Fruit fly (Drosophila melanogaster): ENCODE results near the gene mtgo.

Gene mtgo

dm6 chr2L:16643445-16643844, 98.6 kb downstream of the mtgo start:
- TF ChIP-seq h (optimal IDR thresholded peaks at IDR 0.05) (no peak), psq (optimal IDR thresholded peaks at IDR 0.05) (no peak), Myc (optimal IDR thresholded peaks at IDR 0.05) (no peak), ttk (optimal IDR thresholded peaks at IDR 0.05) (no peak), insv (optimal IDR thresholded peaks at IDR 0.05) (no peak), Sin3A (optimal IDR thresholded peaks at IDR 0.05) (no peak)

dm6 chr2L:16643961-16644360, 99.1 kb downstream of the mtgo start:
- no peak for TF ChIP-seq psq (optimal IDR thresholded peaks at IDR 0.05)
- TF ChIP-seq h (optimal IDR thresholded peaks at IDR 0.05): no peak
- TF ChIP-seq ttk (optimal IDR thresholded peaks at IDR 0.05): no peak
- no peak for TF ChIP-seq Myc (optimal IDR thresholded peaks at IDR 0.05)
- no peak for TF ChIP-seq insv (optimal IDR thresholded peaks at IDR 0.05)
- no peak for TF ChIP-seq Sin3A (optimal IDR thresholded peaks at IDR 0.05)

dm6 chr2L:16645479-16646302, 100.9 kb downstream of the mtgo start:
- TF ChIP-seq psq (optimal IDR thresholded peaks at IDR 0.05) (no peak), h (optimal IDR thresholded peaks at IDR 0.05) (no peak), ttk (optimal IDR thresholded peaks at IDR 0.05) (no peak), insv (optimal IDR thresholded peaks at IDR 0.05) (no peak), Sin3A (optimal IDR thresholded peaks at IDR 0.05) (no peak), Myc (optimal IDR thresholded peaks at IDR 0.05) (no peak)

DNA sequence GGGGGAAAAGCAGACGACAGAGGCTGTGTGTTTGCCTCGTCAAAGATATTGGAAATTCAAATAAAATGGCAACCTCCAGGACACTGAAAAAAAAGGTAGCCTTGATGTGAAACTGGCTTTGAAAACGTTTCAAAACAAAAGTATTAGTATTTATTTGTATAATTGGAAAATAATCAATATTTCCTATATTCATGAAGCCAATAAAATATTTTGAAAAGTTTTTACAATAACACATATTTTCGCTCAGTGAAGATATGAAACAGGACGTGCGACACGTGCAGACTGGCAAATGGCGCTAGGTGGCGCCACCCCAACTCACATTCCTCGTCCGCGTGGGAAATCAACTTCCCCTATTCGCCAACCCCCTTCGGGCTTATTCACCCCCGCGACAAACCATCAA, 103.0 kb downstream of the mtgo start:
- TF ChIP-seq Sin3A (optimal IDR thresholded peaks at IDR 0.05) (no peak), h (optimal IDR thresholded peaks at IDR 0.05) (no peak), insv (optimal IDR thresholded peaks at IDR 0.05) (no peak), Myc (optimal IDR thresholded peaks at IDR 0.05) (no peak), ttk (optimal IDR thresholded peaks at IDR 0.05) (no peak), psq (optimal IDR thresholded peaks at IDR 0.05) (no peak)

DNA sequence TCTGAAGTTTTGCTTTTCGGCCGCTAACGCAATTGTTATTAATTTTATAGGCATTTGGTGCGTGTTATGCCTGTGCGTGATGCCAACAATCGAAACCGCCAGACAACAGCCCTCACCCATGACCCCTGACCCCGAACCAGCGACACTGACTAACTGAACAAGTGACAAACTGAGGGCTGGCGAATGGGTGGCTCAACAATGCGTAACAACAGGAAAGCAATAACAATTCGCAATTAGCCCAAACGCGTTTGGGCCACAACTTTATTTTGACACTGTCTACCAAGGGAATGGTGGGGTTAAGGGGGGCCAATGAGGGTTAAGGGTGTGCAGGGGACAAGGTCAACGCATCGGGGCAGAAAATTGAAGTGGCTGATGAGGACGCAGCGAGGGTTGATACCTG, 104.1 kb downstream of the mtgo start:
- no peak for TF ChIP-seq Sin3A (optimal IDR thresholded peaks at IDR 0.05)
- no peak for TF ChIP-seq Myc (optimal IDR thresholded peaks at IDR 0.05)
- TF ChIP-seq h (optimal IDR thresholded peaks at IDR 0.05): no peak
- TF ChIP-seq psq (optimal IDR thresholded peaks at IDR 0.05): no peak
- TF ChIP-seq insv (optimal IDR thresholded peaks at IDR 0.05): no peak
- TF ChIP-seq ttk (optimal IDR thresholded peaks at IDR 0.05): no peak

DNA sequence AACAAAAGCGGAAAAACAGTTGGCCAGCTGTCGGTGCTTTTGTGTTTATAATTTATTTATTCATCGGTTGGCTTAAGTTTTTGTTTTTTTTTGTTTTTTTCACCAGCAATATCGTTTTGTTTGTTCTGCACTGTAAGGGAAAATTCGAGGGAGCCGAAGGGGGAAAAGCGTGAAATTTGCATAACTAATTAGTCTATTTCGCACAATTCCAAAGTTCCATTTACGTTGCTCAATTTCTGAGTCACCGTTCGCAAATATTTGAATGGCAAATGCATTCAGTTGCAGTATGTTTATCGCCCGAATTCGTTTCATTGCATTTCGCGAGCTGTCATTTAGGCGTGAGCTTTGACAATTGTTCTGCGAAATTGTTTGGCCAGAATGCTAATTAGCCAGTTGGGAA, 108.7 kb downstream of the mtgo start:
- no peak for TF ChIP-seq psq (optimal IDR thresholded peaks at IDR 0.05)
- no peak for TF ChIP-seq ttk (optimal IDR thresholded peaks at IDR 0.05)
- no peak for TF ChIP-seq Sin3A (optimal IDR thresholded peaks at IDR 0.05)
- no peak for TF ChIP-seq Myc (optimal IDR thresholded peaks at IDR 0.05)
- TF ChIP-seq h (optimal IDR thresholded peaks at IDR 0.05): no peak
- TF ChIP-seq insv (optimal IDR thresholded peaks at IDR 0.05): no peak

DNA sequence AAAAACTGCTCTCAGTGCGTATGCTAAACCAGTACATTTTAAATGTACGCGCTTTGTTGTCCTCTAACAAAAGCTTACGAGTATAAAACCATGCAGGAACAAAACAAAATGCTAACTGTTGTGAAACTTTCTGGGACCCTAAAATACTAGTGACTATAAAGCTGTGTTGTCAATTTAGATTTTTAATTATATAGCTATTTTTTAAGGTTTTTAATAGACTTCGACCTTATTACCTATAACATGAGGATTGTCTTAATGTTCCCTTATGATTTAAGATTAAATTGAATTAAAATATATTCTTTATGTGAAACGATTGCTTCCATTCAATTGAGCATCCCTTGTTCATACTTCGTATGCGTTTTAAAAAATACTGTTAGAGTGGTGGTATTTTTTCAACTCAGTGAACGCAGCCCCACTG, 111.9 kb downstream of the mtgo start:
- TF ChIP-seq Myc (optimal IDR thresholded peaks at IDR 0.05) (no peak), ttk (optimal IDR thresholded peaks at IDR 0.05) (no peak), psq (optimal IDR thresholded peaks at IDR 0.05) (no peak), insv (optimal IDR thresholded peaks at IDR 0.05) (no peak), h (optimal IDR thresholded peaks at IDR 0.05) (no peak), Sin3A (optimal IDR thresholded peaks at IDR 0.05) (no peak)

dm6 chr2L:16657467-16657866, 112.7 kb downstream of the mtgo start:
- TF ChIP-seq ttk (optimal IDR thresholded peaks at IDR 0.05) (no peak), Sin3A (optimal IDR thresholded peaks at IDR 0.05) (no peak), h (optimal IDR thresholded peaks at IDR 0.05) (no peak)

DNA sequence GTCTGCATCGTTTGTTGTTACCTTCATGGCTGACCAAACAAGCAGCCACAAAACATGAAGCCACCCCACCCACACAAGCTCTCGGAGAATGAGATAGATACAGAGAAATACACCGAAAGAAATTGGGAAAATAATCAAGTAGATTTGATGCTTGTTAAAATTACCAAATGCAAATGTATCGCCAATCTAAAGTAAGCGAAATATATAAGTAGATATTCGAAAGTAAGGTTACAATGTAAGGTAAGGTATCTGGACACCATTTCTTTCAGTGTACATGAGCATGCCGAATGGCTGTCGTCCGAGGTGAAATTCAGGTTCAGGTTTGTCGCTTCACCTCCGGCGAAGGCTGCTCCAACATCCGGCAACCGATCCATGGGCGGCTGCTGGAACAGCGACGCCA, 127.5 kb downstream of the mtgo start:
- TF ChIP-seq ttk (optimal IDR thresholded peaks at IDR 0.05): no peak
- no peak for TF ChIP-seq Myc (optimal IDR thresholded peaks at IDR 0.05)
- no peak for TF ChIP-seq insv (optimal IDR thresholded peaks at IDR 0.05)
- TF ChIP-seq psq (optimal IDR thresholded peaks at IDR 0.05): no peak
- no peak for TF ChIP-seq Sin3A (optimal IDR thresholded peaks at IDR 0.05)
- no peak for TF ChIP-seq h (optimal IDR thresholded peaks at IDR 0.05)

- no peak for TF ChIP-seq ttk (optimal IDR thresholded peaks at IDR 0.05)
- no peak for TF ChIP-seq insv (optimal IDR thresholded peaks at IDR 0.05)
- no peak for TF ChIP-seq Myc (optimal IDR thresholded peaks at IDR 0.05)
- no peak for TF ChIP-seq Sin3A (optimal IDR thresholded peaks at IDR 0.05)
- no peak for TF ChIP-seq psq (optimal IDR thresholded peaks at IDR 0.05)
- no peak for TF ChIP-seq h (optimal IDR thresholded peaks at IDR 0.05)
These were observed 132.0 kb downstream of the mtgo start, which contains the start of the genes Trpgamma and her for dm6 chr2L:16676651-16677359. Gene Trpgamma (minus strand): TSS chr2L:16676701. Gene her (plus strand): TSS chr2L:16677185.

- TF ChIP-seq insv (optimal IDR thresholded peaks at IDR 0.05) (no peak), h (optimal IDR thresholded peaks at IDR 0.05) (no peak), psq (optimal IDR thresholded peaks at IDR 0.05) (no peak), ttk (optimal IDR thresholded peaks at IDR 0.05) (no peak), Sin3A (optimal IDR thresholded peaks at IDR 0.05) (no peak), Myc (optimal IDR thresholded peaks at IDR 0.05) (no peak)
These were observed 134.3 kb downstream of the mtgo start for dm6 chr2L:16679073-16679472.
